Fruit fly (Drosophila melanogaster) whole organism, embryonic: Measurements from ENCODE around the gene CG17118.

Source experiments
- Adf1 ChIP-seq: fragments of 200-800 bp; sonication (Bioruptor generic); IDR thresholded peaks from 2 replicates; pipeline ENCODE4 v1.3.6; 2022; ENCODE audit warnings: missing biosample characterization, missing genetic modification characterization
- Aef1 ChIP-seq: fragments of 200-800 bp; sonication (Bioruptor generic); IDR thresholded peaks from 3 replicates; pipeline ENCODE4 v1.3.6; 2022; ENCODE audit warnings: missing biosample characterization, missing genetic modification characterization
- CG10267 ChIP-seq: fragments of 200-800 bp; sonication (Bioruptor generic); optimal IDR thresholded peaks from 2 replicates; lab custom pipeline; 2018; ENCODE audit warnings: missing biosample characterization, mild to moderate bottlenecking, missing genetic modification characterization, moderate library complexity
- CG10366 ChIP-seq: fragments of 200-800 bp; sonication (Bioruptor generic); IDR thresholded peaks from 2 replicates; pipeline ENCODE4 v1.3.6; 2022; ENCODE audit warnings: missing biosample characterization, missing genetic modification characterization
- CG10462 ChIP-seq: fragments of 200-800 bp; sonication (Bioruptor generic); optimal IDR thresholded peaks from 2 replicates; lab custom pipeline; 2016; ENCODE audit warnings: missing biosample characterization, missing genetic modification characterization
- CG12299 ChIP-seq: fragments of 200-800 bp; sonication (Bioruptor generic); optimal IDR thresholded peaks from 2 replicates; lab custom pipeline; 2018; ENCODE audit warnings: missing biosample characterization, mild to moderate bottlenecking, missing genetic modification characterization
- CG14860 ChIP-seq: fragments of 200-800 bp; sonication (Bioruptor generic); IDR thresholded peaks from 3 replicates; pipeline ENCODE4 v1.3.6; 2022; ENCODE audit warnings: missing biosample characterization, missing genetic modification characterization; ENCODE audit not compliant: partially characterized antibody
- CG15479 ChIP-seq: fragments of 200-800 bp; sonication (Bioruptor generic); optimal IDR thresholded peaks from 3 replicates; lab custom pipeline; 2019; ENCODE audit warnings: missing biosample characterization, mild to moderate bottlenecking, missing genetic modification characterization, moderate library complexity
- CG17361 ChIP-seq: fragments of 200-800 bp; sonication (Bioruptor generic); IDR thresholded peaks from 3 replicates; pipeline ENCODE4 v1.3.6; 2022; ENCODE audit warnings: missing biosample characterization, missing genetic modification characterization
- CG1792 ChIP-seq: fragments of 200-800 bp; sonication (Bioruptor generic); optimal IDR thresholded peaks from 2 replicates; lab custom pipeline; 2016; ENCODE audit warnings: missing biosample characterization, missing genetic modification characterization
- CG18011 ChIP-seq: fragments of 200-800 bp; sonication (Bioruptor generic); optimal IDR thresholded peaks from 2 replicates; lab custom pipeline; 2017; ENCODE audit warnings: missing biosample characterization, missing genetic modification characterization, mild to moderate bottlenecking, moderate library complexity, missing genotype
- CG30020 ChIP-seq: fragments of 200-800 bp; optimal IDR thresholded peaks from 2 replicates; lab custom pipeline; 2019; ENCODE audit warnings: missing biosample characterization, mild to moderate bottlenecking, missing genetic modification characterization, moderate library complexity
- CG32772 ChIP-seq: fragments of 200-800 bp; sonication (Bioruptor generic); IDR thresholded peaks from 2 replicates; pipeline ENCODE4 v1.3.6; 2022; ENCODE audit warnings: missing biosample characterization, missing genetic modification characterization
- CG4404 ChIP-seq: fragments of 200-800 bp; sonication (Bioruptor generic); IDR thresholded peaks from 2 replicates; pipeline ENCODE4 v1.3.6; 2022; ENCODE audit warnings: missing biosample characterization, missing genetic modification characterization
- CG4424 ChIP-seq: fragments of 200-800 bp; sonication (Bioruptor generic); optimal IDR thresholded peaks from 3 replicates; lab custom pipeline; 2016; ENCODE audit warnings: missing biosample characterization, missing genetic modification characterization
- CG4617 ChIP-seq: fragments of 200-800 bp; sonication (Bioruptor generic); optimal IDR thresholded peaks from 3 replicates; lab custom pipeline; 2016; ENCODE audit warnings: missing biosample characterization, missing genetic modification characterization, borderline replicate concordance
- CG4730 ChIP-seq: fragments of 200-800 bp; sonication (Bioruptor generic); IDR thresholded peaks from 2 replicates; pipeline ENCODE4 v1.3.6; 2022; ENCODE audit warnings: missing biosample characterization, missing genetic modification characterization
- CG6813 ChIP-seq: fragments of 200-800 bp; sonication (Bioruptor generic); optimal IDR thresholded peaks from 2 replicates; lab custom pipeline; 2017; ENCODE audit warnings: missing biosample characterization, missing genetic modification characterization, mild to moderate bottlenecking, moderate library complexity, missing genetic modification reagents
- CG7271 ChIP-seq: fragments of 200-800 bp; sonication (Bioruptor generic); optimal IDR thresholded peaks from 2 replicates; lab custom pipeline; 2018; ENCODE audit warnings: missing biosample characterization, mild to moderate bottlenecking, missing genetic modification characterization, moderate library complexity
- CG9215 ChIP-seq: fragments of 200-800 bp; sonication (Bioruptor generic); IDR thresholded peaks from 2 replicates; pipeline ENCODE4 v1.3.6; 2022; ENCODE audit warnings: missing biosample characterization, missing genetic modification characterization
- CG9609 ChIP-seq: fragments of 200-800 bp; sonication (Bioruptor generic); optimal IDR thresholded peaks from 3 replicates; lab custom pipeline; 2016; ENCODE audit warnings: missing biosample characterization, missing genetic modification characterization
- CG9727 ChIP-seq: fragments of 200-800 bp; sonication (Bioruptor generic); optimal IDR thresholded peaks from 3 replicates; lab custom pipeline; 2017; ENCODE audit warnings: missing biosample characterization, mild to moderate bottlenecking, missing genetic modification characterization
- CG9797 ChIP-seq: fragments of 200-800 bp; sonication (Bioruptor generic); optimal IDR thresholded peaks from 3 replicates; lab custom pipeline; 2018; ENCODE audit warnings: missing biosample characterization, mild to moderate bottlenecking, missing genetic modification characterization
- CG9932 ChIP-seq: fragments of 200-800 bp; sonication (Bioruptor generic); IDR thresholded peaks from 2 replicates; pipeline ENCODE4 v1.3.6; 2022; ENCODE audit warnings: missing biosample characterization, missing genetic modification characterization
- Dbx ChIP-seq: fragments of 200-800 bp; sonication (Bioruptor generic); IDR thresholded peaks from 3 replicates; pipeline ENCODE4 v1.3.6; 2022; ENCODE audit warnings: missing biosample characterization, missing genetic modification characterization
- Ets97D ChIP-seq: fragments of 200-800 bp; sonication (Bioruptor generic); optimal IDR thresholded peaks from 3 replicates; lab custom pipeline; 2016; ENCODE audit warnings: missing biosample characterization, missing genetic modification characterization
- HLH4C ChIP-seq: fragments of 200-800 bp; sonication (Bioruptor generic); IDR thresholded peaks from 3 replicates; pipeline ENCODE4 v1.3.6; 2022; ENCODE audit warnings: missing biosample characterization, missing genetic modification characterization; ENCODE audit not compliant: partially characterized antibody
- Hsf ChIP-seq: fragments of 200-800 bp; sonication (Bioruptor generic); optimal IDR thresholded peaks from 3 replicates; lab custom pipeline; 2016; ENCODE audit warnings: missing biosample characterization, missing genetic modification characterization
- Lim3 ChIP-seq: fragments of 200-800 bp; sonication (Bioruptor generic); IDR thresholded peaks from 2 replicates; pipeline ENCODE4 v1.3.6; 2022; ENCODE audit warnings: missing biosample characterization, missing genetic modification characterization
- Meics ChIP-seq: fragments of 200-800 bp; sonication (Bioruptor generic); optimal IDR thresholded peaks from 2 replicates; lab custom pipeline; 2017; ENCODE audit warnings: missing biosample characterization, mild to moderate bottlenecking, missing genetic modification characterization
- ab ChIP-seq: fragments of 200-800 bp; sonication (Bioruptor generic); optimal IDR thresholded peaks from 2 replicates; lab custom pipeline; 2016; ENCODE audit warnings: missing biosample characterization, missing genetic modification characterization
- ato ChIP-seq: fragments of 200-800 bp; sonication (Bioruptor generic); IDR thresholded peaks from 2 replicates; pipeline ENCODE4 v1.3.6; 2022; ENCODE audit warnings: missing biosample characterization, missing genetic modification characterization; ENCODE audit not compliant: partially characterized antibody
- bsh ChIP-seq, 2 experiments: fragments of 200-800 bp; sonication (Bioruptor generic); optimal IDR thresholded peaks; 2 replicates each; lab custom pipeline; 2017 to 2018; ENCODE audit warnings: mild to moderate bottlenecking in 2 of 2, missing biosample characterization in 2 of 2, missing genetic modification characterization in 2 of 2, moderate library complexity in 1 of 2
- crol ChIP-seq: fragments of 200-800 bp; sonication (Bioruptor generic); IDR thresholded peaks from 2 replicates; pipeline ENCODE4 v1.3.6; 2022; ENCODE audit warnings: missing biosample characterization, missing genetic modification characterization
- dmrt11E ChIP-seq: fragments of 200-800 bp; sonication (Bioruptor generic); optimal IDR thresholded peaks from 3 replicates; lab custom pipeline; 2018; ENCODE audit warnings: missing biosample characterization, mild to moderate bottlenecking, missing genetic modification characterization, moderate library complexity
- fru ChIP-seq: fragments of >200 bp; optimal IDR thresholded peaks from 2 replicates; lab custom pipeline; 2017
- gcm2 ChIP-seq: fragments of 200-800 bp; sonication (Bioruptor generic); optimal IDR thresholded peaks from 2 replicates; lab custom pipeline; 2016; ENCODE audit warnings: missing biosample characterization, missing genetic modification characterization
- knrl ChIP-seq: fragments of 200-800 bp; sonication (Bioruptor generic); IDR thresholded peaks from 3 replicates; pipeline ENCODE4 v1.3.6; 2022; ENCODE audit warnings: missing biosample characterization, missing genetic modification characterization; ENCODE audit not compliant: partially characterized antibody
- mam ChIP-seq: fragments of 200-800 bp; sonication (Bioruptor generic); optimal IDR thresholded peaks from 3 replicates; lab custom pipeline; 2016; ENCODE audit warnings: missing biosample characterization, missing genetic modification characterization
- oc ChIP-seq: fragments of 200-800 bp; sonication (Bioruptor generic); optimal IDR thresholded peaks from 2 replicates; lab custom pipeline; 2018; ENCODE audit warnings: missing biosample characterization, mild to moderate bottlenecking, missing genetic modification characterization, moderate library complexity
- pfk ChIP-seq: fragments of 200-800 bp; sonication (Bioruptor generic); optimal IDR thresholded peaks from 2 replicates; lab custom pipeline; 2018; ENCODE audit warnings: missing biosample characterization, mild to moderate bottlenecking, missing genetic modification characterization, moderate library complexity
- pho ChIP-seq: fragments of 200-800 bp; sonication (Bioruptor generic); optimal IDR thresholded peaks from 2 replicates; lab custom pipeline; 2016; ENCODE audit warnings: missing biosample characterization, missing genetic modification characterization
- pros ChIP-seq: fragments of 200-800 bp; sonication (Bioruptor generic); optimal IDR thresholded peaks from 3 replicates; lab custom pipeline; 2019; ENCODE audit warnings: missing biosample characterization, mild to moderate bottlenecking, missing genetic modification characterization, moderate library complexity
- ranshi ChIP-seq: fragments of 200-800 bp; sonication (Bioruptor generic); IDR thresholded peaks from 2 replicates; pipeline ENCODE4 v1.3.6; 2022; ENCODE audit warnings: missing biosample characterization, missing genetic modification characterization
- scrt ChIP-seq: fragments of 200-800 bp; sonication (Bioruptor generic); optimal IDR thresholded peaks from 2 replicates; lab custom pipeline; 2018; ENCODE audit warnings: missing biosample characterization, mild to moderate bottlenecking, missing genetic modification characterization, moderate library complexity
- sens ChIP-seq: fragments of 200-800 bp; sonication (Bioruptor generic); peaks from one replicate; lab custom pipeline; 2016; ENCODE audit warnings: missing biosample characterization, missing genetic modification characterization
- slbo ChIP-seq: fragments of 200-800 bp; sonication (Bioruptor generic); IDR thresholded peaks from 2 replicates; pipeline ENCODE4 v1.3.6; 2022; ENCODE audit warnings: missing biosample characterization, missing genetic modification characterization
- stwl ChIP-seq: fragments of 200-800 bp; sonication (Bioruptor generic); optimal IDR thresholded peaks from 3 replicates; lab custom pipeline; 2018; ENCODE audit warnings: missing biosample characterization, mild to moderate bottlenecking, missing genetic modification characterization, moderate library complexity
- usp ChIP-seq: fragments of >200 bp; optimal IDR thresholded peaks from 2 replicates; lab custom pipeline; 2017; ENCODE audit warnings: missing biosample characterization, missing genetic modification characterization
- vfl ChIP-seq: fragments of 200-800 bp; sonication (Bioruptor generic); optimal IDR thresholded peaks from 2 replicates; lab custom pipeline; 2016; ENCODE audit warnings: missing biosample characterization, missing genetic modification characterization
- zen2 ChIP-seq: fragments of 200-800 bp; sonication (Bioruptor generic); IDR thresholded peaks from 3 replicates; pipeline ENCODE4 v1.3.6; 2022; ENCODE audit warnings: missing biosample characterization, missing genetic modification characterization; ENCODE audit not compliant: partially characterized antibody

CG17118 gene

dm6 chr2L:10732343-10732808 is 2.3 kb downstream of the CG17118 start, which contains the start of the genes EMC3 and Dpy-30L1 (continued):
- no peak for TF ChIP-seq Lim3 (GFP tag; lab: Robert Waterston, UW)
- TF ChIP-seq CG4404 (GFP tag; lab: Robert Waterston, UW), result no peak
- TF ChIP-seq Adf1, result no peak
- TF ChIP-seq Ets97D (GFP tag; lab: Kevin White, UChicago), result peak; percentile 57
- TF ChIP-seq CG10267, result peak; percentile 58
- TF ChIP-seq usp (GFP tag; lab: Kevin White, UChicago), result no peak
- TF ChIP-seq ato (GFP tag; lab: Robert Waterston, UW), result peak; percentile 56; the same call in 1 of the 2 replicates
- peak; percentile 94 for TF ChIP-seq sens
- TF ChIP-seq gcm2 (GFP tag; lab: Kevin White, UChicago), result peak; percentile 12
- TF ChIP-seq pros (GFP tag; lab: Kevin White, UChicago), result no peak
- TF ChIP-seq slbo (GFP tag; lab: Robert Waterston, UW), result peak; percentile 60
- TF ChIP-seq vfl (GFP tag; lab: Kevin White, UChicago), result peak; percentile 10
- peak; percentile 67 for TF ChIP-seq CG17361 (GFP tag; lab: Robert Waterston, UW)
- TF ChIP-seq Meics (GFP tag; lab: Kevin White, UChicago), result no peak
- peak; percentile 32; the same call in 1 of the 2 replicates for TF ChIP-seq CG4730 (GFP tag; lab: Robert Waterston, UW)
- TF ChIP-seq Aef1, result peak; percentile 36; the same call in 1 of the 3 replicates
- TF ChIP-seq CG9932 (GFP tag; lab: Robert Waterston, UW), result peak; percentile 69
- TF ChIP-seq knrl, result peak; percentile 86
- TF ChIP-seq scrt (GFP tag; lab: Kevin White, UChicago), result no peak
- TF ChIP-seq CG9609 (GFP tag; lab: Kevin White, UChicago), result peak; percentile 17
- TF ChIP-seq CG32772 (GFP tag; lab: Robert Waterston, UW), result no peak
- peak; percentile 48 for TF ChIP-seq CG4424
- no peak for TF ChIP-seq pfk (GFP tag; lab: Kevin White, UChicago)
- TF ChIP-seq CG14860 (GFP tag; lab: Robert Waterston, UW), result peak; percentile 86
- peak; percentile 69; the same call in 1 of the 3 replicates for TF ChIP-seq zen2 (GFP tag; lab: Robert Waterston, UW)
- TF ChIP-seq CG9727 (GFP tag; lab: Kevin White, UChicago), result peak; percentile 52
- TF ChIP-seq CG12299, result peak; percentile 15
- peak; percentile 30; the same call in 1 of the 2 replicates for TF ChIP-seq CG10366
- TF ChIP-seq Dbx (GFP tag; lab: Robert Waterston, UW), result peak; percentile 75
- no peak for TF ChIP-seq CG6813 (GFP tag; lab: Kevin White, UChicago)
- TF ChIP-seq CG30020 (tag; lab: Kevin White, UChicago), result peak; percentile 78
- peak; percentile 48 for TF ChIP-seq pho
- peak; percentile 64 for TF ChIP-seq CG4617
- TF ChIP-seq HLH4C (GFP tag; lab: Robert Waterston, UW), result peak; percentile 86
- TF ChIP-seq CG9797 (GFP tag; lab: Kevin White, UChicago), result no peak
- peak; percentile 33 for TF ChIP-seq CG18011 (GFP tag; lab: Kevin White, UChicago)
- TF ChIP-seq CG9215 (GFP tag; lab: Robert Waterston, UW), result peak; percentile 49; the same call in 1 of the 2 replicates
- TF ChIP-seq ranshi (GFP tag; lab: Robert Waterston, UW), result peak; percentile 47; the same call in 1 of the 2 replicates
- peak; percentile 55 for TF ChIP-seq mam (GFP tag; lab: Kevin White, UChicago)
- TF ChIP-seq crol (GFP tag; lab: Robert Waterston, UW), result no peak
- no peak for TF ChIP-seq CG10462 (GFP tag; lab: Kevin White, UChicago)
- TF ChIP-seq Hsf (GFP tag; lab: Kevin White, UChicago), result peak; percentile 67
- no peak for TF ChIP-seq fru (lab: Kevin White, UChicago)
- TF ChIP-seq CG1792 (GFP tag; lab: Kevin White, UChicago), result peak; percentile 28
- no peak for TF ChIP-seq oc (tag; lab: Kevin White, UChicago)
- peak in 1 of 2 experiments; percentile 53 for TF ChIP-seq bsh (GFP tag; optimal IDR thresholded peaks at IDR 0.05; lab: Kevin White, UChicago)
- no peak for TF ChIP-seq ab (GFP tag; lab: Kevin White, UChicago)
- TF ChIP-seq CG7271 (tag; lab: Kevin White, UChicago), result no peak
- TF ChIP-seq dmrt11E (tag; lab: Kevin White, UChicago), result peak; percentile 63
- peak; percentile 93 for TF ChIP-seq stwl
- TF ChIP-seq CG15479 (GFP tag; lab: Kevin White, UChicago), result no peak
